Fruit fly (Drosophila melanogaster) whole organism, embryonic: ENCODE measurements around the gene ara.

Experiments
- C15 ChIP-seq: fragments of 200-800 bp; sonication (Bioruptor generic); IDR thresholded peaks from 3 replicates; pipeline ENCODE4 v1.3.6; 2022; ENCODE audit warnings: missing biosample characterization, missing genetic modification characterization
- CG10431 ChIP-seq: fragments of 200-800 bp; sonication (Bioruptor generic); optimal IDR thresholded peaks from 3 replicates; lab custom pipeline; 2018; ENCODE audit warnings: missing biosample characterization, mild to moderate bottlenecking, missing genetic modification characterization
- CG1233 ChIP-seq: fragments of 200-800 bp; sonication (Bioruptor generic); optimal IDR thresholded peaks from 4 replicates; lab custom pipeline; 2018; ENCODE audit warnings: missing biosample characterization, mild to moderate bottlenecking, missing genetic modification characterization
- CG13424 ChIP-seq: fragments of 200-800 bp; sonication (Bioruptor generic); optimal IDR thresholded peaks from 2 replicates; lab custom pipeline; 2019; ENCODE audit warnings: missing biosample characterization, mild to moderate bottlenecking, missing genetic modification characterization, moderate library complexity
- CG14860 ChIP-seq: fragments of 200-800 bp; sonication (Bioruptor generic); IDR thresholded peaks from 3 replicates; pipeline ENCODE4 v1.3.6; 2022; ENCODE audit warnings: missing biosample characterization, missing genetic modification characterization; ENCODE audit not compliant: partially characterized antibody
- CG14965 ChIP-seq: fragments of 200-800 bp; sonication (Bioruptor generic); optimal IDR thresholded peaks from 2 replicates; lab custom pipeline; 2016; ENCODE audit warnings: missing biosample characterization, missing genetic modification characterization, borderline replicate concordance
- CG15696 ChIP-seq: fragments of 200-800 bp; sonication (Bioruptor generic); optimal IDR thresholded peaks from 2 replicates; lab custom pipeline; 2019; ENCODE audit warnings: missing biosample characterization, mild to moderate bottlenecking, missing genetic modification characterization, moderate library complexity
- CG1603 ChIP-seq: fragments of 200-800 bp; sonication (Bioruptor generic); optimal IDR thresholded peaks from 2 replicates; lab custom pipeline; 2019; ENCODE audit warnings: missing biosample characterization, mild to moderate bottlenecking, missing genetic modification characterization, moderate library complexity
- CG17359 ChIP-seq: fragments of 200-800 bp; sonication (Bioruptor generic); optimal IDR thresholded peaks from 3 replicates; lab custom pipeline; 2018; ENCODE audit warnings: missing biosample characterization, mild to moderate bottlenecking, missing genetic modification characterization, moderate library complexity
- CG1792 ChIP-seq: fragments of 200-800 bp; sonication (Bioruptor generic); optimal IDR thresholded peaks from 2 replicates; lab custom pipeline; 2016; ENCODE audit warnings: missing biosample characterization, missing genetic modification characterization
- CG2712 ChIP-seq: fragments of 200-800 bp; optimal IDR thresholded peaks from 3 replicates; lab custom pipeline; 2019; ENCODE audit warnings: missing biosample characterization, mild to moderate bottlenecking, missing genetic modification characterization, moderate library complexity
- CG30431 ChIP-seq: fragments of 200-800 bp; sonication (Bioruptor generic); optimal IDR thresholded peaks from 2 replicates; lab custom pipeline; 2017; ENCODE audit warnings: missing biosample characterization, missing genetic modification characterization
- CG33213 ChIP-seq: fragments of 200-800 bp; sonication (Bioruptor generic); optimal IDR thresholded peaks from 3 replicates; lab custom pipeline; 2016; ENCODE audit warnings: missing biosample characterization, missing genetic modification characterization
- CG3995 ChIP-seq: fragments of 200-800 bp; sonication (Bioruptor generic); optimal IDR thresholded peaks from 3 replicates; lab custom pipeline; 2016; ENCODE audit warnings: missing biosample characterization, missing genetic modification characterization
- CHES-1-like ChIP-seq: fragments of 200-800 bp; sonication (Bioruptor generic); optimal IDR thresholded peaks from 2 replicates; lab custom pipeline; 2016; ENCODE audit warnings: missing biosample characterization, missing genetic modification characterization
- CkIIα-i1 ChIP-seq: fragments of 200-800 bp; sonication (Bioruptor generic); IDR thresholded peaks from 2 replicates; pipeline ENCODE4 v1.3.6; 2022; ENCODE audit warnings: missing biosample characterization, missing genetic modification characterization
- CrebB ChIP-seq: fragments of 200-800 bp; sonication (Bioruptor generic); optimal IDR thresholded peaks from 3 replicates; lab custom pipeline; 2018; ENCODE audit warnings: missing biosample characterization, mild to moderate bottlenecking, missing genetic modification characterization
- Dip2 ChIP-seq: fragments of 200-800 bp; sonication (Bioruptor generic); IDR thresholded peaks from 2 replicates; pipeline ENCODE4 v1.3.6; 2022; ENCODE audit warnings: missing biosample characterization, missing genetic modification characterization
- Doc3 ChIP-seq: fragments of 200-800 bp; sonication (Bioruptor generic); IDR thresholded peaks from 3 replicates; pipeline ENCODE4 v1.3.6; 2022; ENCODE audit warnings: missing biosample characterization, missing genetic modification characterization; ENCODE audit not compliant: partially characterized antibody
- Drgx ChIP-seq: fragments of 200-800 bp; sonication (Bioruptor generic); IDR thresholded peaks from 2 replicates; pipeline ENCODE4 v1.3.6; 2022; ENCODE audit warnings: missing biosample characterization, missing genetic modification characterization
- Fer2 ChIP-seq: fragments of 200-800 bp; sonication (Bioruptor generic); optimal IDR thresholded peaks from 2 replicates; lab custom pipeline; 2018; ENCODE audit warnings: missing biosample characterization, mild to moderate bottlenecking, missing genetic modification characterization, moderate library complexity
- GATAe ChIP-seq: fragments of 200-800 bp; sonication (Bioruptor generic); conservative IDR thresholded peaks from 2 replicates; pipeline ENCODE4 v1.3.6; 2022; ENCODE audit warnings: missing biosample characterization, missing genetic modification characterization
- Hr78 ChIP-seq, 2 experiments: fragments of 200-800 bp in 1 of 2; fragments of >200 bp in 1 of 2; sonication (Bioruptor generic) in 1 of 2; optimal IDR thresholded peaks; 2 replicates each; lab custom pipeline; 2017 to 2019; ENCODE audit warnings: missing biosample characterization in 2 of 2, missing genetic modification characterization in 2 of 2, mild to moderate bottlenecking in 1 of 2, moderate library complexity in 1 of 2
- Oli ChIP-seq: fragments of 200-800 bp; sonication (Bioruptor generic); optimal IDR thresholded peaks from 2 replicates; lab custom pipeline; 2018; ENCODE audit warnings: missing biosample characterization, mild to moderate bottlenecking, missing genetic modification characterization, moderate library complexity
- PHDP ChIP-seq: fragments of 200-800 bp; sonication (Bioruptor generic); optimal IDR thresholded peaks from 3 replicates; lab custom pipeline; 2018; ENCODE audit warnings: missing biosample characterization, mild to moderate bottlenecking, missing genetic modification characterization, moderate library complexity
- Ptx1 ChIP-seq: fragments of 200-800 bp; sonication (Bioruptor generic); IDR thresholded peaks from 2 replicates; pipeline ENCODE4 v1.3.6; 2022; ENCODE audit warnings: missing biosample characterization, missing genetic modification characterization
- Sox102F ChIP-seq: fragments of 200-800 bp; sonication (Bioruptor generic); optimal IDR thresholded peaks from 2 replicates; lab custom pipeline; 2018; ENCODE audit warnings: missing biosample characterization, mild to moderate bottlenecking, missing genetic modification characterization, moderate library complexity
- Sry-β ChIP-seq: fragments of 200-800 bp; sonication (Bioruptor generic); optimal IDR thresholded peaks from 2 replicates; lab custom pipeline; 2018; ENCODE audit warnings: missing biosample characterization, mild to moderate bottlenecking, missing genetic modification characterization, moderate library complexity
- Xrp1 ChIP-seq: fragments of 200-800 bp; sonication (Bioruptor generic); IDR thresholded peaks from 2 replicates; pipeline ENCODE4 v1.3.6; 2022; ENCODE audit warnings: missing biosample characterization, missing genetic modification characterization
- YL-1 ChIP-seq: fragments of 200-800 bp; sonication (Bioruptor generic); optimal IDR thresholded peaks from 3 replicates; lab custom pipeline; 2017; ENCODE audit warnings: missing biosample characterization, mild to moderate bottlenecking, missing genetic modification characterization
- bcd ChIP-seq: fragments of 200-800 bp; sonication (Bioruptor generic); optimal IDR thresholded peaks from 2 replicates; lab custom pipeline; 2017; ENCODE audit warnings: missing biosample characterization, mild to moderate bottlenecking, missing genetic modification characterization
- bsh ChIP-seq, 2 experiments: fragments of 200-800 bp; sonication (Bioruptor generic); optimal IDR thresholded peaks; 2 replicates each; lab custom pipeline; 2017 to 2018; ENCODE audit warnings: mild to moderate bottlenecking in 2 of 2, missing biosample characterization in 2 of 2, missing genetic modification characterization in 2 of 2, moderate library complexity in 1 of 2
- croc ChIP-seq: fragments of 200-800 bp; sonication (Bioruptor generic); conservative IDR thresholded peaks from 3 replicates; pipeline ENCODE4 v1.3.6; 2022; ENCODE audit warnings: missing biosample characterization, missing genetic modification characterization
- dm ChIP-seq: fragments of 200-800 bp; sonication (Bioruptor generic); optimal IDR thresholded peaks from 3 replicates; lab custom pipeline; 2016; ENCODE audit warnings: missing biosample characterization, missing genetic modification characterization
- dmrt99B ChIP-seq: fragments of 200-800 bp; sonication (Bioruptor generic); optimal IDR thresholded peaks from 2 replicates; lab custom pipeline; 2018; ENCODE audit warnings: missing biosample characterization, mild to moderate bottlenecking, missing genetic modification characterization, moderate library complexity
- gsb ChIP-seq: fragments of 200-800 bp; sonication (Bioruptor generic); IDR thresholded peaks from 2 replicates; pipeline ENCODE4 v1.3.6; 2022; ENCODE audit warnings: missing biosample characterization, missing genetic modification characterization
- hth ChIP-seq: fragments of >200 bp; optimal IDR thresholded peaks from 2 replicates; lab custom pipeline; 2017; ENCODE audit warnings: inconsistent platforms
- insv ChIP-seq, 2 experiments: fragments of 200-800 bp; sonication (Bioruptor generic); optimal IDR thresholded peaks; 3 replicates each; lab custom pipeline; 2016 to 2018; ENCODE audit warnings: missing biosample characterization in 2 of 2, missing genetic modification characterization in 2 of 2
- inv ChIP-seq: fragments of 200-800 bp; sonication (Bioruptor generic); IDR thresholded peaks from 2 replicates; pipeline ENCODE4 v1.3.6; 2022; ENCODE audit warnings: missing biosample characterization, missing genetic modification characterization; ENCODE audit not compliant: partially characterized antibody
- lbe ChIP-seq: fragments of 200-800 bp; sonication (Bioruptor generic); optimal IDR thresholded peaks from 2 replicates; lab custom pipeline; 2016; ENCODE audit warnings: missing biosample characterization, mild to moderate bottlenecking, missing genetic modification characterization
- lmd ChIP-seq: fragments of 200-800 bp; sonication (Bioruptor generic); IDR thresholded peaks from 2 replicates; pipeline ENCODE4 v1.3.6; 2022; ENCODE audit warnings: missing biosample characterization, missing genetic modification characterization
- psq ChIP-seq: fragments of 200-800 bp; sonication (Bioruptor generic); optimal IDR thresholded peaks from 2 replicates; lab custom pipeline; 2017; ENCODE audit warnings: missing biosample characterization, missing genetic modification characterization
- sens ChIP-seq: fragments of 200-800 bp; sonication (Bioruptor generic); peaks from one replicate; lab custom pipeline; 2016; ENCODE audit warnings: missing biosample characterization, missing genetic modification characterization
- slbo ChIP-seq: fragments of 200-800 bp; sonication (Bioruptor generic); IDR thresholded peaks from 2 replicates; pipeline ENCODE4 v1.3.6; 2022; ENCODE audit warnings: missing biosample characterization, missing genetic modification characterization
- stwl ChIP-seq: fragments of 200-800 bp; sonication (Bioruptor generic); optimal IDR thresholded peaks from 3 replicates; lab custom pipeline; 2018; ENCODE audit warnings: missing biosample characterization, mild to moderate bottlenecking, missing genetic modification characterization, moderate library complexity
- sug ChIP-seq: fragments of 200-800 bp; optimal IDR thresholded peaks from 2 replicates; lab custom pipeline; 2019; ENCODE audit warnings: missing biosample characterization, mild to moderate bottlenecking, missing genetic modification characterization, moderate library complexity
- tap ChIP-seq: fragments of 200-800 bp; optimal IDR thresholded peaks from 3 replicates; lab custom pipeline; 2019; ENCODE audit warnings: missing biosample characterization, mild to moderate bottlenecking, missing genetic modification characterization, moderate library complexity
- tin ChIP-seq: fragments of 200-800 bp; sonication (Bioruptor generic); optimal IDR thresholded peaks from 3 replicates; lab custom pipeline; 2016; ENCODE audit warnings: missing biosample characterization, missing genetic modification characterization
- toy ChIP-seq: fragments of 200-800 bp; sonication (Bioruptor generic); IDR thresholded peaks from 2 replicates; pipeline ENCODE4 v1.3.6; 2022; ENCODE audit warnings: missing biosample characterization, missing genetic modification characterization
- yki ChIP-seq: fragments of >200 bp; optimal IDR thresholded peaks from 3 replicates; lab custom pipeline; 2018

Gene ara

DNA sequence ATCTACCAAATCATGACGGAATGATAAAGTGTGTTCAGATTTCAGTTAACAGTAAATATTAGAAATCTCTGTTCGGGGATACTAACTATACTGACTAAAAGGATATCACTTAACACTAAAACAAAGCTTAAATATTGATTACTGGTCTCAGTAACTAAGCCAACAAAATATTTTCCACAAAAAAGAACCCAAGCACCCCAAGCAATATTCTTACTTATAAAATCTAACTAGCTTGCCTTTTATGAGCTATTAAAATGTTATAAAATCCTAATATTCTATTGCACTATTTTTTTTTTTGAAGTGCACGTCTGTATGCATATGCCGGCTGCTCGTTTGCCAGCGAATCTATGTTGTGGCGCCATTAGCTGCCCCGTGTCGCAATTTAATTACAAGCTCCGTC lies 31.0 kb upstream of the ara start:
- TF ChIP-seq sens (GFP tag; lab: Kevin White, UChicago): peak; percentile 63
- TF ChIP-seq GATAe (GFP tag; lab: Robert Waterston, UW): no peak

dm6 chr3L:12551671-12552070 lies 28.8 kb upstream of the ara start:
- TF ChIP-seq dm (GFP tag; lab: Kevin White, UChicago) (no peak), stwl (tag; lab: Kevin White, UChicago) (no peak), toy (GFP tag; lab: Robert Waterston, UW) (no peak), CG15696 (tag; lab: Kevin White, UChicago) (no peak), Fer2 (tag; lab: Kevin White, UChicago) (no peak), Sox102F (GFP tag; lab: Kevin White, UChicago) (peak; percentile 13), YL-1 (GFP tag; lab: Kevin White, UChicago) (no peak), inv (no peak), Drgx (peak; percentile 70), CG1233 (no peak), croc (GFP tag; lab: Robert Waterston, UW) (no peak), insv (GFP tag; optimal IDR thresholded peaks at IDR 0.05; lab: Kevin White, UChicago) (no peak), CG3995 (GFP tag; lab: Kevin White, UChicago) (no peak), CG10431 (GFP tag; lab: Kevin White, UChicago) (no peak), lbe (GFP tag; lab: Kevin White, UChicago) (peak; percentile 49), Oli (tag; lab: Kevin White, UChicago) (no peak), gsb (GFP tag; lab: Robert Waterston, UW) (no peak), slbo (no peak), CG14965 (GFP tag; lab: Kevin White, UChicago) (no peak), tap (no peak), CG1792 (GFP tag; lab: Kevin White, UChicago) (no peak), bsh (GFP tag; optimal IDR thresholded peaks at IDR 0.05; lab: Kevin White, UChicago) (peak; percentile 7 to 24), dmrt99B (no peak), Hr78 (GFP tag; optimal IDR thresholded peaks at IDR 0.05; lab: Kevin White, UChicago) (no peak), CrebB (no peak), Xrp1 (GFP tag; lab: Robert Waterston, UW) (peak; percentile 42; the same call in 1 of the 2 replicates), PHDP (tag; lab: Kevin White, UChicago) (no peak), CG17359 (tag; lab: Kevin White, UChicago) (no peak), sug (tag; lab: Kevin White, UChicago) (no peak), CG33213 (GFP tag; lab: Kevin White, UChicago) (no peak), CG13424 (no peak), CkIIα-i1 (no peak), CG2712 (tag; lab: Kevin White, UChicago) (no peak), lmd (0 out of 2 replicates have a peak, but pooled peaks have one; percentile 26), tin (GFP tag; lab: Kevin White, UChicago) (no peak), CG30431 (GFP tag; lab: Kevin White, UChicago) (no peak), CHES-1-like (GFP tag; lab: Kevin White, UChicago) (no peak), psq (GFP tag; lab: Kevin White, UChicago) (no peak), C15 (no peak), Dip2 (GFP tag; lab: Robert Waterston, UW) (no peak), bcd (GFP tag; lab: Kevin White, UChicago) (no peak), yki (lab: Kevin White, UChicago) (no peak), Doc3 (GFP tag; lab: Robert Waterston, UW) (no peak), CG1603 (peak; percentile 10), Sry-β (GFP tag; lab: Kevin White, UChicago) (no peak), hth (lab: Kevin White, UChicago) (no peak), CG14860 (GFP tag; lab: Robert Waterston, UW) (no peak), Ptx1 (GFP tag; lab: Robert Waterston, UW) (peak; percentile 24; the same call in 1 of the 2 replicates)
